Fruit fly (Drosophila melanogaster) S2 (cell line): Measurements from ENCODE around the gene CG12288.

Experiments
- CG8478 ChIP-seq: fragments of >200 bp; optimal IDR thresholded peaks from 2 replicates; lab custom pipeline; 2018
- CTCF ChIP-seq, 2 experiments: fragments of >200 bp; optimal IDR thresholded peaks; 2 replicates each; lab custom pipeline; 2018

dm6 chr2L:16886459-16886858 is 15.6 kb downstream of the CG12288 start:
- TF ChIP-seq CTCF (optimal IDR thresholded peaks at IDR 0.05; lab: Kevin White, UChicago) (no peak), CG8478 (lab: Kevin White, UChicago) (no peak)
